Worm (Caenorhabditis elegans): ENCODE data around the gene snr-4.

The snr-4 gene

DNA sequence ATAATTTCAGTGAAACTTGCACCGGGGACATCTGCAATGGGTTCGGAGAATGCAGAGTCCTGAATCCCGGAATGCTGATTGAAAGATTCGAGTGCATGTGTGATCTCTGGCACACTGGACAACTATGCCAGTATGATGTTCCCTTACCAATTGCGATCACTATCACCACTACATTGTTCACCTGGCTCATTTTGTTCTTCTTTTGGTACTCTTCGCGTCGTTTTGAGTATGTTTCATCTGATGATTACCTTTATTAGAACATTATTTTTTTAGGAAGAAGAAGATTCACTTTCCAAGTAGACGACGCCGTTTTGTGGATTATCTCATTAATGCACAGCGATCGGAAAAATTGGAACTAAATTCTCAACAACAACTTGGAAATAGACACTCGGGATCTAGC, 35.8 kb downstream of the snr-4 start:
- TF ChIP-seq alr-1 (tag; optimal IDR thresholded peaks at IDR 0.05; ENCODE audit: borderline replicate concordance): no peak

- TF ChIP-seq aly-2 (tag; optimal IDR thresholded peaks at IDR 0.05) (no peak), xbp-1 (tag; optimal IDR thresholded peaks at IDR 0.05) (no peak)
Measured at ce11 chrV:11942325-11942724, 37.2 kb downstream of the snr-4 start, which contains the start of gene F58H1.6. Gene F58H1.6, plus strand, starts transcription at chrV:11942625.

DNA sequence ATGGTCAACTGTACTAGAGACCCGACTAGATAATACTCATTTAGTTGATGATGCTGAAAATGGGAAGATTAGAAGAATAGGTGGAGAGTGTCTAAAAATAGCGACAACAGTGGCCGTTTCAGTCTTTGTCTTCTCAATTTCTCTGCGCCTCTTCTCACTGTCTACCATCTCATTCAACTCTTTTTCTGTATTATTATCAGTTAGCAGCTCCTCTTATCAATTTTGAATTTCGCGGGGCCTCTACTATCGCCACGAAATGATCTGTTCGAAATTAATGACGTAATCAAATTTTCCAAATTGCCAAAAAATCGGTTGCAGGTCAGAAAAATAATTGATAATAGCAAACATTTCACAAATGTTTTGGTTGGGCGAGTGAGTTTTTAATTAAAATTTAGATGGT, 37.9 kb downstream of the snr-4 start:
- TF ChIP-seq elt-2 (tag; optimal IDR thresholded peaks at IDR 0.05): peak; percentile 93
- TF ChIP-seq mep-1 (tag; optimal IDR thresholded peaks at IDR 0.05): no peak
- peak; percentile 31 for TF ChIP-seq nhr-90 (tag; optimal IDR thresholded peaks at IDR 0.05; ENCODE audit: poor library complexity)
- TF ChIP-seq ces-1 (GFP tag; optimal IDR thresholded peaks at IDR 0.05): no peak
- TF ChIP-seq nhr-20 (tag; optimal IDR thresholded peaks at IDR 0.05): peak; percentile 28
- TF ChIP-seq efl-1 (optimal IDR thresholded peaks at IDR 0.05): no peak
- TF ChIP-seq efl-1 (GFP tag; optimal IDR thresholded peaks at IDR 0.05 in 1 of 2): peak in 1 of 2 experiments; percentile 89
- TF ChIP-seq lin-35 (GFP tag; optimal IDR thresholded peaks at IDR 0.05): peak in 1 of 2 experiments; percentile 51
- TF ChIP-seq pqm-1 (tag; optimal IDR thresholded peaks at IDR 0.05): peak; percentile 91

DNA sequence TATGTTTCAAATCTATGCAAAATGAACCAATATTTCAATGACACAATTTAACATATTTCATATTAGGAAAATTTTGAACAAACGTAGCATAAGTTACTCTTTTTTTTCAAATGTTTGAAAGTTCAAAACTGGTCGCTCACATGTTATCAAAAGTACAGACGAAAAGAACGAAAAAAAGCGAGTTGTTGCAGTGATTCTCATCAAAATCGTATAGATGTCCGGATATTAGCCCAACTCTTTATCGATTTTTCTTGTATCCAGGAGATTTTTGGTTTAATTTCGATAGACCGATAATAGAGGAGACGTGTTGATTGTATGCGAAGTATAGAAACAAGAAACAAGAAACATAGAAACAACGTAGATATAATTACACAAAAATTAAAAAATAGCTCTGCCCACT, 39.2 kb downstream of the snr-4 start:
- TF ChIP-seq lir-3 (tag; optimal IDR thresholded peaks at IDR 0.05; ENCODE audit: poor library complexity) (no peak), nhr-11 (tag; optimal IDR thresholded peaks at IDR 0.05) (no peak), efl-1 (optimal IDR thresholded peaks at IDR 0.05) (no peak), efl-1 (GFP tag; optimal IDR thresholded peaks at IDR 0.05 in 1 of 2) (peak in 1 of 2 experiments; percentile 85)

- TF ChIP-seq fkh-8 (tag; optimal IDR thresholded peaks at IDR 0.05): no peak
- TF ChIP-seq lir-3 (tag; optimal IDR thresholded peaks at IDR 0.05; ENCODE audit: poor library complexity): no peak
- TF ChIP-seq nhr-11 (tag; optimal IDR thresholded peaks at IDR 0.05): no peak
- no peak for TF ChIP-seq alr-1 (tag; optimal IDR thresholded peaks at IDR 0.05; ENCODE audit: borderline replicate concordance)
- TF ChIP-seq aha-1 (tag; optimal IDR thresholded peaks at IDR 0.05): no peak
- TF ChIP-seq unc-130 (tag; optimal IDR thresholded peaks at IDR 0.05): no peak
- no peak for TF ChIP-seq grh-1 (GFP tag; IDR thresholded peaks at IDR 0.05)
- TF ChIP-seq dsc-1 (tag; optimal IDR thresholded peaks at IDR 0.05): no peak
- TF ChIP-seq fos-1 (tag; optimal IDR thresholded peaks at IDR 0.05): no peak
- TF ChIP-seq swsn-7 (tag; optimal IDR thresholded peaks at IDR 0.05): no peak
- no peak for TF ChIP-seq nhr-71 (tag; optimal IDR thresholded peaks at IDR 0.05)
Measured at ce11 chrV:11937710-11938109, 41.8 kb downstream of the snr-4 start, which contains the start of gene gpla-1. Gene gpla-1, minus strand, starts transcription at chrV:11937810.

DNA sequence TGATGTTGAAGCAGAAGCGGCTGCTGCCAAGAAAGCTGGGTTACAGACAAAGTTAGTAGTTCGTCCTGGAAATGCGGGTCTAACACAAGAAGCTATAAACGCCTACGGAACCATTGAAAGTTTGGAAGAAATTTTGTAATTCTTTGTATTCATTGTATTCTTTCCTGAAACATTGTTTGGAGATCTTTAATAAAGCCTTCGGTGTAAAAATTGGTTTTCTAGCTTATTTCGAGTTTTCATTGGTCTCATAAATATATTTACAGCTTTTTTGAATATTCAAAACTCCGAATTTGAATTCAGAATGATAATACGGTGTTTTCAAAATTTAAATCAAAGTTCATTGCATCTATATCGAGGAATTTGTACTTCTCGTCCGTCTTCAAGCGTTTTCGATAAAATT, 44.7 kb downstream of the snr-4 start, which contains the start of gene F58H1.8:
F58H1.8 (plus strand) TSS at position 301 of the 400 bp plus-strand sequence.
- TF ChIP-seq aha-1 (tag; optimal IDR thresholded peaks at IDR 0.05): no peak
- TF ChIP-seq efl-1 (optimal IDR thresholded peaks at IDR 0.05): no peak
- peak in 1 of 2 experiments; percentile 20 for TF ChIP-seq efl-1 (GFP tag; optimal IDR thresholded peaks at IDR 0.05 in 1 of 2)

DNA sequence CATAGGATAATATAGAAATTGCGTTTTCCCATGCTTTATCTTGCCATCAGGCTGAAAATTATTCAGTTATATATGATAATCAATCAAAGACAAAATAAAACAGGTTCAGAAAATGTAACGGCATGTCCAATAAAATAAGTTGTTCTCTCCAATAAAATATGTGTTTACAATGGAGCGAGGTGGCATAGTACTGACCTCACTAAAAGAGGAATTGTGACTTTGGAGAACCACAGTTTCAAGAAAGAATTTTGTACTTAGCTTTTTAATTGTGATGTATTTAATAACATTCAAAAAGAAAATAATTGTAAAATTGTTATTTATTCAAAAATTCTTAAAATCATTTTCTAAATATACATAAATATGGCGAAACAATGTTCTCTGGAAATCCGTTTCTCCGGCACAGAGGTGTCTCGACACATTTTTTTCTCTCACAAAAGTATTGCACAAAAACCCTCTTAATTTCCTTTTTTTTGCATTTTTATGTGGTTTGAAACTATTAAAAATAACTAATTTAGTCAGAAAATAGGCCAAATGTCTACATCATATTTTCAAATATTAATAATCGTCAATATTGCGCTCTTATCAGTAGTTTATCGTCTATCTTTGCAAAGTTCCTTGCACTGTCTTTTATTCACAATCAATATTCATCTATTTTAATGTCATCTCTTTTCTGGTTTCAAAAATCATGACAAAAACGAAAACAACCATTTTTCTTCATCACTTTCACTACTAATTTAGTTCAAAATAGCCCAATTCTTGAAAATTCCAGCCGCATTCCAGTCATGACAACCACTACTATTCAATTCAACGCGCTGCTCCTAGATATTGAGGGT, 46.1 kb downstream of the snr-4 start, which contains the start of the genes aman-2 and F58H1.3:
aman-2 (minus strand) TSS at position 51 of the 833 bp plus-strand sequence.
F58H1.3 (plus strand) TSS at position 783 of the 833 bp plus-strand sequence.
- TF ChIP-seq unc-130 (tag; optimal IDR thresholded peaks at IDR 0.05) (no peak), ceh-88 (GFP tag; IDR thresholded peaks at IDR 0.05) (peak; percentile 44; the same call in 1 of the 2 replicates), F16B12.6 (tag; optimal IDR thresholded peaks at IDR 0.05) (no peak), mef-2 (tag; optimal IDR thresholded peaks at IDR 0.05) (no peak), nhr-47 (tag; optimal IDR thresholded peaks at IDR 0.05) (peak; percentile 62), unc-98 (GFP tag; IDR thresholded peaks at IDR 0.05) (peak; percentile 51; the same call in 1 of the 2 replicates), lin-14 (GFP tag; optimal IDR thresholded peaks at IDR 0.05) (peak; percentile 73), xbp-1 (tag; optimal IDR thresholded peaks at IDR 0.05) (peak; percentile 22), lsy-2 (tag; optimal IDR thresholded peaks at IDR 0.05) (peak in 1 of 2 experiments; percentile 78), unc-62 (GFP tag; optimal IDR thresholded peaks at IDR 0.05) (no peak), alr-1 (tag; optimal IDR thresholded peaks at IDR 0.05; ENCODE audit: borderline replicate concordance) (no peak), sup-37 (GFP tag; optimal IDR thresholded peaks at IDR 0.05) (no peak), pax-3 (tag; optimal IDR thresholded peaks at IDR 0.05) (peak; percentile 74), ceh-8 (GFP tag; optimal IDR thresholded peaks at IDR 0.05) (no peak), efl-3 (GFP tag; optimal IDR thresholded peaks at IDR 0.05) (no peak), efl-1 (optimal IDR thresholded peaks at IDR 0.05) (peak; percentile 46 to 58), efl-1 (GFP tag; optimal IDR thresholded peaks at IDR 0.05 in 1 of 2) (peak; percentile 39 to 41), lin-35 (GFP tag; optimal IDR thresholded peaks at IDR 0.05) (peak; percentile 46 to 68), zip-4 (GFP tag; optimal IDR thresholded peaks at IDR 0.05) (no peak), irx-1 (tag; optimal IDR thresholded peaks at IDR 0.05) (peak; percentile 5), nhr-12 (tag; optimal IDR thresholded peaks at IDR 0.05) (no peak)
